Worm (Caenorhabditis elegans) whole organism, L4 larva: Measurements from ENCODE around the gene nlp-78.
A peak's percentile ranks its signal among the peaks of the same experiment; 100 is the strongest.

Source experiments
- aha-1 ChIP-seq: fragments of 150-350 bp; peaks from one replicate; lab custom pipeline; 2014; ENCODE audit warnings: missing biosample characterization, missing genetic modification characterization
- fkh-10 ChIP-seq: fragments of 150-350 bp; optimal IDR thresholded peaks from 2 replicates; lab custom pipeline; 2014; ENCODE audit warnings: missing biosample characterization, missing genetic modification reagents, missing genetic modification characterization
- jun-1 ChIP-seq: fragments of 150-350 bp; optimal IDR thresholded peaks from 2 replicates; lab custom pipeline; 2014; ENCODE audit warnings: missing biosample characterization, missing genetic modification reagents, missing genetic modification characterization
- lin-1 ChIP-seq: fragments of 200-800 bp; sonication (Bioruptor generic); IDR thresholded peaks from 2 replicates; pipeline ENCODE4 v1.3.6; 2022; ENCODE audit warnings: missing genetic modification reagents, missing genetic modification characterization, missing compliant biosample characterization
- lin-15B ChIP-seq: fragments of 150-350 bp; sonication (generic microtip); optimal IDR thresholded peaks from 3 replicates; lab custom pipeline; 2014; ENCODE audit warnings: missing biosample characterization, missing genetic modification characterization
- madf-9 ChIP-seq: fragments of 200-800 bp; sonication (Bioruptor generic); conservative IDR thresholded peaks from 2 replicates; pipeline ENCODE4 v1.3.6; 2022; ENCODE audit warnings: missing genetic modification reagents, missing genetic modification characterization, missing compliant biosample characterization
- nhr-11 ChIP-seq: fragments of 150-350 bp; optimal IDR thresholded peaks from 2 replicates; lab custom pipeline; 2014; ENCODE audit warnings: missing biosample characterization, missing genetic modification characterization
- pqm-1 ChIP-seq: sonication (generic microtip); optimal IDR thresholded peaks from 2 replicates; lab custom pipeline; 2017; ENCODE audit warnings: missing biosample characterization, missing genetic modification characterization
- set-16 ChIP-seq: fragments of 200-800 bp; sonication (Bioruptor generic); IDR thresholded peaks from 2 replicates; pipeline ENCODE4 v1.3.6; 2022; ENCODE audit warnings: missing genetic modification reagents, missing genetic modification characterization, missing compliant biosample characterization
- unc-130 ChIP-seq: sonication (generic microtip); optimal IDR thresholded peaks from 2 replicates; lab custom pipeline; 2016; ENCODE audit warnings: missing genetic modification reagents, missing genetic modification characterization, missing compliant biosample characterization
- unc-39 ChIP-seq: sonication (generic microtip); optimal IDR thresholded peaks from 2 replicates; lab custom pipeline; 2017; ENCODE audit warnings: missing biosample characterization, missing genetic modification characterization
- zag-1 ChIP-seq: fragments of 150-350 bp; optimal IDR thresholded peaks from 2 replicates; lab custom pipeline; 2014; ENCODE audit warnings: missing biosample characterization, missing genetic modification characterization
- zip-11 ChIP-seq: fragments of 200-800 bp; sonication (Bioruptor generic); IDR thresholded peaks from 2 replicates; pipeline ENCODE4 v1.3.6; 2022; ENCODE audit warnings: missing genetic modification characterization, missing compliant biosample characterization
- ztf-11 ChIP-seq: fragments of 150-350 bp; optimal IDR thresholded peaks from 2 replicates; lab custom pipeline; 2014; ENCODE audit warnings: missing biosample characterization, missing genetic modification characterization

- TF ChIP-seq lin-1 (GFP tag; lab: Robert Waterston, UW) (peak; percentile 67; the same call in 1 of the 2 replicates), zag-1 (tag; lab: Kevin White, UChicago) (no peak), pqm-1 (tag; lab: Kevin White, UChicago) (peak; percentile 91), lin-15B (tag; lab: Kevin White, UChicago) (no peak), zip-11 (GFP tag; lab: Robert Waterston, UW) (no peak), set-16 (no peak), unc-39 (no peak), fkh-10 (GFP tag; lab: Kevin White, UChicago) (no peak), unc-130 (GFP tag; lab: Kevin White, UChicago) (no peak), jun-1 (no peak), ztf-11 (tag; lab: Kevin White, UChicago) (no peak), madf-9 (GFP tag; lab: Robert Waterston, UW) (no peak), aha-1 (tag; lab: Kevin White, UChicago) (peak; percentile 69), nhr-11 (peak; percentile 8)
These were observed 18.2 kb upstream of the nlp-78 start for ce11 chrII:9117789-9118242.
